2 fruit fly cellular contexts compared by ENCODE assay signal in genomic region chrX:3173072-3173471, dm6.
TF ChIP-seq lines count a peak whose summit lies in the region.

Gene CG18508, minus strand, starts transcription at chrX:3173140.

TF ChIP-seq in whole organism, embryonic, 481 proteins besides CTCF, POLR2A, EP300 and RAD21 (continued from another document and continues in another):
- TF ChIP-seq crol (GFP tag; IDR thresholded peaks at IDR 0.05; lab: Robert Waterston, UW), result no peak
- peak; percentile 64 for TF ChIP-seq sens (GFP tag; lab: Kevin White, UChicago)
- no peak for TF ChIP-seq Sox102F (GFP tag; optimal IDR thresholded peaks at IDR 0.05; lab: Kevin White, UChicago)
- TF ChIP-seq CG12071 (GFP tag; optimal IDR thresholded peaks at IDR 0.05; lab: Kevin White, UChicago), result no peak
- TF ChIP-seq Sry-δ (GFP tag; optimal IDR thresholded peaks at IDR 0.05; lab: Kevin White, UChicago), result peak; percentile 29
- TF ChIP-seq Spps (tag; optimal IDR thresholded peaks at IDR 0.05; lab: Kevin White, UChicago), result no peak
- TF ChIP-seq CG31365 (tag; optimal IDR thresholded peaks at IDR 0.05; lab: Kevin White, UChicago), result no peak
- no peak for TF ChIP-seq shn (GFP tag; optimal IDR thresholded peaks at IDR 0.05; lab: Kevin White, UChicago)
- peak; percentile 77 for TF ChIP-seq CG17186 (GFP tag; optimal IDR thresholded peaks at IDR 0.05; lab: Kevin White, UChicago)
- TF ChIP-seq CG1529 (GFP tag; optimal IDR thresholded peaks at IDR 0.05; lab: Kevin White, UChicago), result no peak
- no peak for TF ChIP-seq kah (GFP tag; optimal IDR thresholded peaks at IDR 0.05; lab: Kevin White, UChicago)
- TF ChIP-seq al (GFP tag; IDR thresholded peaks at IDR 0.05; lab: Robert Waterston, UW), result 0 out of 2 replicates have a peak, but pooled peaks have one; percentile 6
- TF ChIP-seq CG12744 (GFP tag; optimal IDR thresholded peaks at IDR 0.05; lab: Kevin White, UChicago), result no peak
- TF ChIP-seq Lpt (GFP tag; optimal IDR thresholded peaks at IDR 0.05; lab: Kevin White, UChicago), result no peak
- 0 out of 4 replicates have a peak, but pooled peaks have one; percentile 42 for TF ChIP-seq chinmo (GFP tag; IDR thresholded peaks at IDR 0.05; lab: Robert Waterston, UW; ENCODE audit: partially characterized antibody)
- TF ChIP-seq CG12391 (tag; optimal IDR thresholded peaks at IDR 0.05; lab: Kevin White, UChicago), result peak; percentile 11
- no peak for TF ChIP-seq tna (GFP tag; IDR thresholded peaks at IDR 0.05; lab: Robert Waterston, UW; ENCODE audit: partially characterized antibody)
- no peak for TF ChIP-seq sc (optimal IDR thresholded peaks at IDR 0.05; lab: Kevin White, UChicago)
- TF ChIP-seq sc (GFP tag; optimal IDR thresholded peaks at IDR 0.05; lab: Kevin White, UChicago), result no peak
- no peak for TF ChIP-seq CG1603 (tag; optimal IDR thresholded peaks at IDR 0.05; lab: Kevin White, UChicago)
- TF ChIP-seq lilli (GFP tag; optimal IDR thresholded peaks at IDR 0.05; lab: Kevin White, UChicago), result peak; percentile 28
- peak; percentile 25; the same call in 1 of the 2 replicates for TF ChIP-seq Xrp1 (GFP tag; IDR thresholded peaks at IDR 0.05; lab: Robert Waterston, UW)
- no peak for TF ChIP-seq CG10366 (GFP tag; IDR thresholded peaks at IDR 0.05; lab: Robert Waterston, UW)
- no peak for TF ChIP-seq eyg (GFP tag; optimal IDR thresholded peaks at IDR 0.05; lab: Kevin White, UChicago)
- TF ChIP-seq HLHmδ (GFP tag; optimal IDR thresholded peaks at IDR 0.05; lab: Kevin White, UChicago), result no peak
- peak; percentile 84 for TF ChIP-seq sqz (GFP tag; optimal IDR thresholded peaks at IDR 0.05; lab: Kevin White, UChicago)
- TF ChIP-seq h (optimal IDR thresholded peaks at IDR 0.05; lab: Kevin White, UChicago), result no peak
- TF ChIP-seq wdn (GFP tag; IDR thresholded peaks at IDR 0.05; lab: Robert Waterston, UW), result no peak
- no peak for TF ChIP-seq CG13624 (GFP tag; optimal IDR thresholded peaks at IDR 0.05; lab: Kevin White, UChicago)
- peak; percentile 2 for TF ChIP-seq Dek (tag; optimal IDR thresholded peaks at IDR 0.05; lab: Kevin White, UChicago)
- TF ChIP-seq oc (tag; optimal IDR thresholded peaks at IDR 0.05; lab: Kevin White, UChicago), result no peak
- TF ChIP-seq Dll (GFP tag; IDR thresholded peaks at IDR 0.05; lab: Robert Waterston, UW; ENCODE audit: partially characterized antibody), result peak; percentile 24; the same call in 1 of the 4 replicates
- peak; percentile 48; the same call in 1 of the 3 replicates for TF ChIP-seq CG6791 (GFP tag; IDR thresholded peaks at IDR 0.05; lab: Robert Waterston, UW; ENCODE audit: partially characterized antibody)
- no peak for TF ChIP-seq Optix (GFP tag; IDR thresholded peaks at IDR 0.05; lab: Robert Waterston, UW)
- no peak for TF ChIP-seq Adf1 (GFP tag; IDR thresholded peaks at IDR 0.05; lab: Robert Waterston, UW)
- TF ChIP-seq Hmr (GFP tag; optimal IDR thresholded peaks at IDR 0.05; lab: Kevin White, UChicago), result peak; percentile 49
- TF ChIP-seq E2f2 (GFP tag; IDR thresholded peaks at IDR 0.05; lab: Robert Waterston, UW), result peak; percentile 57
- no peak for TF ChIP-seq Ravus (GFP tag; IDR thresholded peaks at IDR 0.05; lab: Robert Waterston, UW)
- peak; percentile 67 for TF ChIP-seq CG15514 (GFP tag; optimal IDR thresholded peaks at IDR 0.05; lab: Kevin White, UChicago)
- TF ChIP-seq CG17829 (tag; optimal IDR thresholded peaks at IDR 0.05; lab: Kevin White, UChicago), result no peak
- TF ChIP-seq HmgZ (tag; optimal IDR thresholded peaks at IDR 0.05; lab: Kevin White, UChicago), result peak; percentile 23
- peak; percentile 34; the same call in 1 of the 2 replicates for TF ChIP-seq vvl (GFP tag; IDR thresholded peaks at IDR 0.05; lab: Robert Waterston, UW)
- TF ChIP-seq CG3065 (GFP tag; optimal IDR thresholded peaks at IDR 0.05; lab: Kevin White, UChicago), result no peak
- TF ChIP-seq CG10267 (tag; optimal IDR thresholded peaks at IDR 0.05; lab: Kevin White, UChicago), result peak; percentile 9
- TF ChIP-seq CG7839 (tag; optimal IDR thresholded peaks at IDR 0.05; lab: Kevin White, UChicago), result peak; percentile 17
- TF ChIP-seq CG9797 (GFP tag; optimal IDR thresholded peaks at IDR 0.05; lab: Kevin White, UChicago), result peak; percentile 44
- no peak for TF ChIP-seq CG17612 (GFP tag; IDR thresholded peaks at IDR 0.05; lab: Robert Waterston, UW)
- TF ChIP-seq CG8089 (GFP tag; optimal IDR thresholded peaks at IDR 0.05; lab: Kevin White, UChicago), result no peak
- TF ChIP-seq cwo (GFP tag; optimal IDR thresholded peaks at IDR 0.05; lab: Kevin White, UChicago), result no peak
- TF ChIP-seq Xbp1 (GFP tag; optimal IDR thresholded peaks at IDR 0.05; lab: Kevin White, UChicago), result no peak
- TF ChIP-seq nmo (GFP tag; optimal IDR thresholded peaks at IDR 0.05; lab: Kevin White, UChicago), result peak; percentile 19
- TF ChIP-seq CG7556 (GFP tag; optimal IDR thresholded peaks at IDR 0.05; lab: Kevin White, UChicago), result no peak
- TF ChIP-seq CG15696 (tag; optimal IDR thresholded peaks at IDR 0.05; lab: Kevin White, UChicago), result no peak
- TF ChIP-seq CG7987 (GFP tag; optimal IDR thresholded peaks at IDR 0.05; lab: Kevin White, UChicago), result peak; percentile 1
- TF ChIP-seq crp (GFP tag; optimal IDR thresholded peaks at IDR 0.05; lab: Kevin White, UChicago), result no peak
- TF ChIP-seq sisA (GFP tag; IDR thresholded peaks at IDR 0.05; lab: Robert Waterston, UW), result no peak
- no peak for TF ChIP-seq Stat92E (GFP tag; optimal IDR thresholded peaks at IDR 0.05; lab: Kevin White, UChicago)
- no peak for TF ChIP-seq Ada2b (GFP tag; IDR thresholded peaks at IDR 0.05; lab: Robert Waterston, UW)
- TF ChIP-seq CG11085 (GFP tag; IDR thresholded peaks at IDR 0.05; lab: Robert Waterston, UW), result no peak
- no peak for TF ChIP-seq CG1832 (GFP tag; optimal IDR thresholded peaks at IDR 0.05; lab: Kevin White, UChicago)
- TF ChIP-seq Jarid2 (GFP tag; optimal IDR thresholded peaks at IDR 0.05; lab: Kevin White, UChicago), result no peak
- TF ChIP-seq fd96Cb (tag; optimal IDR thresholded peaks at IDR 0.05; lab: Kevin White, UChicago), result no peak
- TF ChIP-seq CG30431 (GFP tag; optimal IDR thresholded peaks at IDR 0.05; lab: Kevin White, UChicago), result no peak
- no peak for TF ChIP-seq CG7372 (GFP tag; IDR thresholded peaks at IDR 0.05; lab: Robert Waterston, UW)
- no peak for TF ChIP-seq prd (optimal IDR thresholded peaks at IDR 0.05; lab: Kevin White, UChicago)
- TF ChIP-seq prd (GFP tag; IDR thresholded peaks at IDR 0.05; lab: Robert Waterston, UW), result no peak; the same call in 2 of the 3 replicates
- TF ChIP-seq CG11723 (GFP tag; optimal IDR thresholded peaks at IDR 0.05; lab: Kevin White, UChicago), result no peak

TF ChIP-seq in whole organism, prepupa, 60 proteins besides CTCF, POLR2A, EP300 and RAD21 (continued from another document):
- TF ChIP-seq Hr4 (GFP tag; optimal IDR thresholded peaks at IDR 0.05; lab: Kevin White, UChicago) (peak; percentile 22), CG7368 (GFP tag; optimal IDR thresholded peaks at IDR 0.05; lab: Kevin White, UChicago) (no peak), net (GFP tag; optimal IDR thresholded peaks at IDR 0.05; lab: Kevin White, UChicago) (no peak), CG9139 (GFP tag; optimal IDR thresholded peaks at IDR 0.05; lab: Kevin White, UChicago) (no peak), CG16779 (tag; optimal IDR thresholded peaks at IDR 0.05; lab: Kevin White, UChicago) (no peak), Sox14 (GFP tag; optimal IDR thresholded peaks at IDR 0.05; lab: Kevin White, UChicago) (peak; percentile 48), CG10631 (GFP tag; optimal IDR thresholded peaks at IDR 0.05; lab: Kevin White, UChicago) (peak; percentile 20), salr (GFP tag; optimal IDR thresholded peaks at IDR 0.05; lab: Kevin White, UChicago) (peak in 1 of 2 experiments; percentile 1), achi (GFP tag; optimal IDR thresholded peaks at IDR 0.05; lab: Kevin White, UChicago) (peak; percentile 3), dac (GFP tag; optimal IDR thresholded peaks at IDR 0.05; lab: Kevin White, UChicago) (no peak), CG15336 (GFP tag; IDR thresholded peaks at IDR 0.05; lab: Robert Waterston, UW) (0 out of 2 replicates have a peak, but pooled peaks have one; percentile 14), spab (GFP tag; optimal IDR thresholded peaks at IDR 0.05; lab: Kevin White, UChicago) (no peak), pdm3 (GFP tag; optimal IDR thresholded peaks at IDR 0.05; lab: Kevin White, UChicago) (peak; percentile 37), fd59A (GFP tag; optimal IDR thresholded peaks at IDR 0.05; lab: Kevin White, UChicago) (no peak), CG8632 (GFP tag; optimal IDR thresholded peaks at IDR 0.05; lab: Kevin White, UChicago) (no peak)
